Worm (Caenorhabditis elegans): ENCODE measurements around the gene mfsd-12.

- TF ChIP-seq unc-86 (tag; optimal IDR thresholded peaks at IDR 0.05) (no peak), F13H6.1 (tag; optimal IDR thresholded peaks at IDR 0.05) (no peak), fkh-10 (GFP tag; optimal IDR thresholded peaks at IDR 0.05) (no peak), hlh-15 (tag; optimal IDR thresholded peaks at IDR 0.05) (no peak), ets-4 (tag; optimal IDR thresholded peaks at IDR 0.05) (no peak), ceh-2 (tag; optimal IDR thresholded peaks at IDR 0.05) (no peak)
Observed at ce11 chrX:4718114-4718513, 50.2 kb downstream of the mfsd-12 start.
